Fruit fly (Drosophila melanogaster) whole organism: ENCODE measurements around the gene Dtwd2.

ENCODE experiments used
- Dll ChIP-seq: fragments of >200 bp; optimal IDR thresholded peaks from 2 replicates; lab custom pipeline; 2017
- psq ChIP-seq: fragments of >200 bp; optimal IDR thresholded peaks from 2 replicates; lab custom pipeline; 2017
- usp ChIP-seq: fragments of >200 bp; optimal IDR thresholded peaks from 2 replicates; lab custom pipeline; 2017; ENCODE audit warnings: missing biosample characterization, missing genetic modification characterization, mixed read lengths

- no peak for TF ChIP-seq psq
- TF ChIP-seq Dll (lab: Kevin White, UChicago), result no peak
- no peak for TF ChIP-seq usp
Observed at dm6 chr3R:7259554-7259953, 10.0 kb downstream of the Dtwd2 start.
